Fruit fly (Drosophila melanogaster) whole organism, embryonic: ENCODE measurements around the gene Polr3I.

Experiments
- Aef1 ChIP-seq: fragments of 200-800 bp; sonication (Bioruptor generic); IDR thresholded peaks from 3 replicates; pipeline ENCODE4 v1.3.6; 2022; ENCODE audit warnings: missing biosample characterization, missing genetic modification characterization
- Atf3 ChIP-seq: fragments of 200-800 bp; sonication (Bioruptor generic); optimal IDR thresholded peaks from 3 replicates; lab custom pipeline; 2016; ENCODE audit warnings: missing biosample characterization, missing genetic modification characterization
- Atf6 ChIP-seq: fragments of 200-800 bp; sonication (Bioruptor generic); IDR thresholded peaks from 2 replicates; pipeline ENCODE4 v1.3.6; 2022; ENCODE audit warnings: missing biosample characterization, missing genetic modification characterization
- Awh ChIP-seq: fragments of 200-800 bp; sonication (Bioruptor generic); IDR thresholded peaks from 2 replicates; pipeline ENCODE4, ENCODE4 v1.3.6; 2022; ENCODE audit warnings: missing biosample characterization, missing genetic modification characterization
- B-H1 ChIP-seq: fragments of 200-800 bp; sonication (Bioruptor generic); IDR thresholded peaks from 3 replicates; pipeline ENCODE4 v1.3.6; 2022; ENCODE audit warnings: missing biosample characterization, missing genetic modification characterization
- CG10147 ChIP-seq: fragments of 200-800 bp; sonication (Bioruptor generic); optimal IDR thresholded peaks from 2 replicates; lab custom pipeline; 2019; ENCODE audit warnings: missing biosample characterization, mild to moderate bottlenecking, missing genetic modification characterization, moderate library complexity
- CG11456 ChIP-seq: fragments of 200-800 bp; sonication (Bioruptor generic); IDR thresholded peaks from 3 replicates; pipeline ENCODE4 v1.3.6; 2022; ENCODE audit warnings: missing biosample characterization, missing genetic modification characterization
- CG12299 ChIP-seq: fragments of 200-800 bp; sonication (Bioruptor generic); optimal IDR thresholded peaks from 2 replicates; lab custom pipeline; 2018; ENCODE audit warnings: missing biosample characterization, mild to moderate bottlenecking, missing genetic modification characterization
- CG12391 ChIP-seq: fragments of 200-800 bp; sonication (Bioruptor generic); optimal IDR thresholded peaks from 3 replicates; lab custom pipeline; 2018; ENCODE audit warnings: missing biosample characterization, mild to moderate bottlenecking, missing genetic modification characterization, moderate library complexity
- CG14050 ChIP-seq: fragments of 200-800 bp; sonication (Bioruptor generic); IDR thresholded peaks from 3 replicates; pipeline ENCODE4 v1.3.6; 2022; ENCODE audit warnings: missing biosample characterization, missing genetic modification characterization
- CG15601 ChIP-seq: fragments of 200-800 bp; sonication (Bioruptor generic); optimal IDR thresholded peaks from 3 replicates; lab custom pipeline; 2019; ENCODE audit warnings: missing biosample characterization, mild to moderate bottlenecking, missing genetic modification characterization, moderate library complexity
- CG17568 ChIP-seq: fragments of 200-800 bp; sonication (Bioruptor generic); optimal IDR thresholded peaks from 2 replicates; lab custom pipeline; 2018; ENCODE audit warnings: missing biosample characterization, mild to moderate bottlenecking, missing genetic modification characterization, moderate library complexity
- CG2875 ChIP-seq: fragments of 200-800 bp; sonication (Bioruptor generic); optimal IDR thresholded peaks from 2 replicates; lab custom pipeline; 2017; ENCODE audit warnings: missing biosample characterization, mild to moderate bottlenecking, missing genetic modification characterization, missing genetic modification reagents
- CG34224 ChIP-seq: fragments of 200-800 bp; sonication (Bioruptor generic); IDR thresholded peaks from 3 replicates; pipeline ENCODE4 v1.3.6; 2022; ENCODE audit warnings: missing biosample characterization, missing genetic modification characterization; ENCODE audit not compliant: partially characterized antibody
- CG34376 ChIP-seq: fragments of 200-800 bp; sonication (Bioruptor generic); optimal IDR thresholded peaks from 2 replicates; lab custom pipeline; 2018; ENCODE audit warnings: missing biosample characterization, mild to moderate bottlenecking, missing genetic modification characterization
- CG6683 ChIP-seq: fragments of 200-800 bp; sonication (Bioruptor generic); optimal IDR thresholded peaks from 2 replicates; lab custom pipeline; 2017; ENCODE audit warnings: missing biosample characterization, mild to moderate bottlenecking, missing genetic modification characterization, missing genetic modification reagents
- CG8388 ChIP-seq: fragments of 200-800 bp; sonication (Bioruptor generic); optimal IDR thresholded peaks from 2 replicates; lab custom pipeline; 2019; ENCODE audit warnings: missing biosample characterization, mild to moderate bottlenecking, missing genetic modification characterization, moderate library complexity
- Dek ChIP-seq: fragments of 200-800 bp; sonication (Bioruptor generic); optimal IDR thresholded peaks from 3 replicates; lab custom pipeline; 2019; ENCODE audit warnings: missing biosample characterization, mild to moderate bottlenecking, missing genetic modification characterization, moderate library complexity
- Fer2 ChIP-seq: fragments of 200-800 bp; sonication (Bioruptor generic); optimal IDR thresholded peaks from 2 replicates; lab custom pipeline; 2018; ENCODE audit warnings: missing biosample characterization, mild to moderate bottlenecking, missing genetic modification characterization, moderate library complexity
- GATAe ChIP-seq: fragments of 200-800 bp; sonication (Bioruptor generic); conservative IDR thresholded peaks from 2 replicates; pipeline ENCODE4 v1.3.6; 2022; ENCODE audit warnings: missing biosample characterization, missing genetic modification characterization
- Med ChIP-seq: fragments of 200-800 bp; sonication (Bioruptor generic); peaks from one replicate; lab custom pipeline; 2016; ENCODE audit warnings: missing biosample characterization, missing genetic modification characterization, mild to moderate bottlenecking, inconsistent platforms, moderate library complexity
- Pdp1 ChIP-seq, 2 experiments: fragments of 200-800 bp; sonication (Bioruptor generic); optimal IDR thresholded peaks; 3 replicates each; lab custom pipeline; 2016; ENCODE audit warnings: missing biosample characterization in 2 of 2, missing genetic modification characterization in 2 of 2, mild to moderate bottlenecking in 1 of 2, moderate library complexity in 1 of 2
- Vsx1 ChIP-seq: fragments of 200-800 bp; sonication (Bioruptor generic); optimal IDR thresholded peaks from 2 replicates; lab custom pipeline; 2017; ENCODE audit warnings: missing biosample characterization, mild to moderate bottlenecking, missing genetic modification characterization, missing genetic modification reagents
- ase ChIP-seq: fragments of 200-800 bp; sonication (Bioruptor generic); IDR thresholded peaks from 3 replicates; pipeline ENCODE4 v1.3.6; 2022; ENCODE audit warnings: missing biosample characterization, missing genetic modification characterization
- chinmo ChIP-seq: fragments of 200-800 bp; sonication (Bioruptor generic); IDR thresholded peaks from 4 replicates; pipeline ENCODE4 v1.3.6; 2022; ENCODE audit warnings: missing biosample characterization, missing genetic modification characterization; ENCODE audit not compliant: partially characterized antibody
- ci ChIP-seq: fragments of 200-800 bp; sonication (Bioruptor generic); IDR thresholded peaks from 3 replicates; pipeline ENCODE4 v1.3.6; 2022; ENCODE audit warnings: missing biosample characterization, missing genetic modification characterization
- cwo ChIP-seq: fragments of 200-800 bp; sonication (Bioruptor generic); optimal IDR thresholded peaks from 3 replicates; lab custom pipeline; 2017; ENCODE audit warnings: missing biosample characterization, missing genetic modification characterization, mild to moderate bottlenecking, moderate library complexity, missing genetic modification reagents
- dmrt11E ChIP-seq: fragments of 200-800 bp; sonication (Bioruptor generic); optimal IDR thresholded peaks from 3 replicates; lab custom pipeline; 2018; ENCODE audit warnings: missing biosample characterization, mild to moderate bottlenecking, missing genetic modification characterization, moderate library complexity
- exex ChIP-seq: fragments of 200-800 bp; sonication (Bioruptor generic); optimal IDR thresholded peaks from 4 replicates; lab custom pipeline; 2018; ENCODE audit warnings: missing biosample characterization, mild to moderate bottlenecking, missing genetic modification characterization, moderate library complexity
- grn ChIP-seq: fragments of 200-800 bp; sonication (Bioruptor generic); optimal IDR thresholded peaks from 3 replicates; lab custom pipeline; 2017; ENCODE audit warnings: missing biosample characterization, missing genetic modification characterization
- her ChIP-seq: fragments of 200-800 bp; sonication (Bioruptor generic); optimal IDR thresholded peaks from 2 replicates; lab custom pipeline; 2016; ENCODE audit warnings: missing biosample characterization, missing genetic modification characterization
- hkb ChIP-seq, 2 experiments: fragments of 200-800 bp in 1 of 2; fragments of >200 bp in 1 of 2; sonication (Bioruptor generic) in 1 of 2; IDR thresholded peaks in 1 of 2; optimal IDR thresholded peaks in 1 of 2; 2 replicates each; pipeline versions ENCODE4 v1.3.6 to Lab custom; 2017 to 2022; ENCODE audit warnings: missing biosample characterization in 1 of 2, missing genetic modification characterization in 1 of 2
- klu ChIP-seq: fragments of 200-800 bp; sonication (Bioruptor generic); IDR thresholded peaks from 2 replicates; pipeline ENCODE4 v1.3.6; 2022; ENCODE audit warnings: missing biosample characterization, missing genetic modification characterization
- mirr ChIP-seq: fragments of 200-800 bp; sonication (Bioruptor generic); optimal IDR thresholded peaks from 3 replicates; lab custom pipeline; 2018; ENCODE audit warnings: missing biosample characterization, mild to moderate bottlenecking, missing genetic modification characterization
- nau ChIP-seq: fragments of 200-800 bp; sonication (Bioruptor generic); optimal IDR thresholded peaks from 3 replicates; lab custom pipeline; 2017; ENCODE audit warnings: missing biosample characterization, mild to moderate bottlenecking, missing genetic modification characterization, missing genetic modification reagents
- nerfin-1 ChIP-seq: fragments of 200-800 bp; sonication (Bioruptor generic); optimal IDR thresholded peaks from 3 replicates; lab custom pipeline; 2019; ENCODE audit warnings: missing biosample characterization, mild to moderate bottlenecking, missing genetic modification characterization, moderate library complexity
- pb ChIP-seq: fragments of 200-800 bp; sonication (Bioruptor generic); optimal IDR thresholded peaks from 3 replicates; lab custom pipeline; 2016; ENCODE audit warnings: missing biosample characterization, missing genetic modification characterization
- pho ChIP-seq: fragments of 200-800 bp; sonication (Bioruptor generic); optimal IDR thresholded peaks from 2 replicates; lab custom pipeline; 2016; ENCODE audit warnings: missing biosample characterization, missing genetic modification characterization
- rib ChIP-seq: fragments of 200-800 bp; sonication (Bioruptor generic); IDR thresholded peaks from 2 replicates; pipeline ENCODE4 v1.3.6; 2022; ENCODE audit warnings: missing biosample characterization, missing genetic modification characterization
- row ChIP-seq: fragments of 200-800 bp; sonication (Bioruptor generic); IDR thresholded peaks from 3 replicates; pipeline ENCODE4 v1.3.6; 2022; ENCODE audit warnings: missing biosample characterization, missing genetic modification characterization
- scrt ChIP-seq: fragments of 200-800 bp; sonication (Bioruptor generic); optimal IDR thresholded peaks from 2 replicates; lab custom pipeline; 2018; ENCODE audit warnings: missing biosample characterization, mild to moderate bottlenecking, missing genetic modification characterization, moderate library complexity
- shn ChIP-seq: fragments of 200-800 bp; sonication (Bioruptor generic); optimal IDR thresholded peaks from 3 replicates; lab custom pipeline; 2016; ENCODE audit warnings: missing biosample characterization, missing genetic modification characterization
- slbo ChIP-seq: fragments of 200-800 bp; sonication (Bioruptor generic); IDR thresholded peaks from 2 replicates; pipeline ENCODE4 v1.3.6; 2022; ENCODE audit warnings: missing biosample characterization, missing genetic modification characterization
- ttk ChIP-seq: fragments of 200-800 bp; sonication (Bioruptor generic); IDR thresholded peaks from 2 replicates; pipeline ENCODE4 v2.1.2; 2022; ENCODE audit warnings: missing biosample characterization, missing genetic modification characterization
- vnd ChIP-seq: fragments of 200-800 bp; sonication (Bioruptor generic); IDR thresholded peaks from 3 replicates; pipeline ENCODE4 v1.3.6; 2022; ENCODE audit warnings: missing biosample characterization, missing genetic modification characterization; ENCODE audit not compliant: partially characterized antibody

The Polr3I gene

dm6 chrX:16922626-16923025 is 38.2 kb downstream of the Polr3I start:
- TF ChIP-seq scrt (GFP tag; lab: Kevin White, UChicago), result no peak
- TF ChIP-seq rib (GFP tag; lab: Robert Waterston, UW), result no peak
- TF ChIP-seq grn, result peak; percentile 44
- peak in 1 of 2 experiments; percentile 55 for TF ChIP-seq Pdp1 (GFP tag; optimal IDR thresholded peaks at IDR 0.05; lab: Kevin White, UChicago)
- peak; percentile 90 for TF ChIP-seq exex
- TF ChIP-seq Dek (tag; lab: Kevin White, UChicago), result no peak
- TF ChIP-seq mirr (GFP tag; lab: Kevin White, UChicago), result peak; percentile 65
- no peak for TF ChIP-seq B-H1 (GFP tag; lab: Robert Waterston, UW)
- TF ChIP-seq, all 482 proteins: peak for 4

dm6 chrX:16923503-16923902 is 39.1 kb downstream of the Polr3I start:
- TF ChIP-seq Med (GFP tag; lab: Kevin White, UChicago) (peak; percentile 52), Awh (GFP tag; lab: Robert Waterston, UW) (no peak), her (GFP tag; lab: Kevin White, UChicago) (no peak), slbo (GFP tag; lab: Robert Waterston, UW) (peak; percentile 38), chinmo (0 out of 4 replicates have a peak, but pooled peaks have one; percentile 16), CG17568 (GFP tag; lab: Kevin White, UChicago) (no peak)

DNA sequence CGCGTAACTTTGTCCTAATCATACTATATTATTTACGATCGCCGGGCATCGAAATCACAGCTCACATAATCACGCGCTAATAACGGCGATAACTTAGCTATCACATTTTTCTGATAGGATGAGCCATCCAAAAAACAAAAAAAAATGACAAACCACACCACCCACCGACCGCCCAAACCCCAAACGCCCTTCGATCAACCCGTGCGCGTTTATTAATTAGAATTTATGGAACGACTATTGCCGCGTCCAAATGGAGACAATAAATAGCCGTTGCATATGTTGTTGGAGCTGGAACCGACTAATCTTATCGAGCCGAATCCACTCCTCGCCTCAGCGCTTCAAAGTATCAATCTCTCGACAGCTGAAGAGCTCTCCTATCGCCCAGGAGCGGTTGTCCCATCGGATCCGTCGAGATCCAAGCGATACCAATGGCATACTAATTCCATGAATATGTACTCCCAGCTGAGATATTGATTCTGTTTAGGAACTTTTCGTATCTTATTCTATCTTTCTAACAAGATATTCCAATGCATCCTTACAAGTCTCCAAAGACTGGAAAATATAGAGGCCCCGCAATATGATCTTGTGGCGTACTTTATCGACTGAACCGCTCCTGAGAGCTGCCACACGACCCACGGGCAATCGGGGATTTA is 39.8 kb downstream of the Polr3I start:
- TF ChIP-seq CG34376, result peak; percentile 29
- no peak for TF ChIP-seq dmrt11E (tag; lab: Kevin White, UChicago)
- peak; percentile 37 for TF ChIP-seq cwo (GFP tag; lab: Kevin White, UChicago)
- TF ChIP-seq CG8388, result no peak
- TF ChIP-seq shn, result no peak
- no peak for TF ChIP-seq ttk
- TF ChIP-seq GATAe (GFP tag; lab: Robert Waterston, UW), result peak; percentile 20; the same call in 1 of the 2 replicates
- TF ChIP-seq CG10147 (GFP tag; lab: Kevin White, UChicago), result no peak
- TF ChIP-seq Fer2 (tag; lab: Kevin White, UChicago), result no peak
- peak; percentile 92 for TF ChIP-seq exex
- peak; percentile 56 for TF ChIP-seq grn
- TF ChIP-seq CG2875 (GFP tag; lab: Kevin White, UChicago), result no peak
- TF ChIP-seq Atf3 (GFP tag; lab: Kevin White, UChicago), result no peak
- no peak for TF ChIP-seq CG12391
- TF ChIP-seq nerfin-1 (tag; lab: Kevin White, UChicago), result no peak
- no peak for TF ChIP-seq CG6683 (GFP tag; lab: Kevin White, UChicago)
- TF ChIP-seq Atf6 (GFP tag; lab: Robert Waterston, UW), result no peak
- no peak for TF ChIP-seq klu (GFP tag; lab: Robert Waterston, UW)
- no peak for TF ChIP-seq CG14050
- TF ChIP-seq row (GFP tag; lab: Robert Waterston, UW), result peak; percentile 64
- no peak for TF ChIP-seq nau (GFP tag; lab: Kevin White, UChicago)
- TF ChIP-seq CG15601 (tag; lab: Kevin White, UChicago), result no peak
- TF ChIP-seq pho (GFP tag; lab: Kevin White, UChicago), result no peak
- TF ChIP-seq vnd (GFP tag; lab: Robert Waterston, UW), result 0 out of 3 replicates have a peak, but pooled peaks have one; percentile 14
- TF ChIP-seq Vsx1 (GFP tag; lab: Kevin White, UChicago), result no peak
- TF ChIP-seq CG11456 (GFP tag; lab: Robert Waterston, UW), result no peak
- TF ChIP-seq ci (GFP tag; lab: Robert Waterston, UW), result no peak
- no peak for TF ChIP-seq ase (GFP tag; lab: Robert Waterston, UW)
- TF ChIP-seq pb (GFP tag; lab: Kevin White, UChicago), result no peak
- TF ChIP-seq Aef1 (GFP tag; lab: Robert Waterston, UW), result no peak
- no peak for TF ChIP-seq CG12299 (tag; lab: Kevin White, UChicago)
- TF ChIP-seq hkb (optimal IDR thresholded peaks at IDR 0.05; lab: Kevin White, UChicago), result no peak
- TF ChIP-seq hkb (GFP tag; IDR thresholded peaks at IDR 0.05; lab: Robert Waterston, UW), result no peak
- no peak for TF ChIP-seq CG34224 (GFP tag; lab: Robert Waterston, UW)
